Worm (Caenorhabditis elegans): Measurements from ENCODE around the gene T02B11.6.
"Not testable (repeated sequence)": the region's sequence is repeated elsewhere in the genome, so short reads cannot be mapped to it uniquely, and the experiment has no call there.

T02B11.6 gene

DNA sequence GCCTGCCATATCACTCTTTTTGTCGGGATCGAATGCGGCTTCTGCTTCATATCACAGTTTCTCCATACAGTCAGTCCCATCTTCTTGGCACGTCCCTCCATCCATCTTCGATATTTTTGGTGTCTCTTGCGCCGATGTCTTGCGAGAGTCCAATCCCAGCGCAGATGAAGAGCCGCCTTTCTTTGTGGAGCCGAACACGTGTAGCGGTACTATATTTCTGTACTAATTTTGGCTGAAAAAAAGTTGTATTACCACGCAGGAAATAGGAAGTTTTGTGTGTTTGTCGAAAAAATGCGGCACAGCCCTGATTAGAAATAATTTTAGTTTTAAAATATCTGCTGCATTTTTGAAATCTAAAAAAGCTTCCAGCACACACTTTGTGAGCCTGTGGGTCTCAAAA lies 46.0 kb downstream of the T02B11.6 start, which contains the start of gene K09C6.8:
Gene K09C6.8, minus strand, starts transcription at position 101 of the 400 bp plus-strand sequence.
- not testable (repeated sequence) for TF ChIP-seq dve-1 (tag; optimal IDR thresholded peaks at IDR 0.05; ENCODE audit: insufficient read depth); daf-8 (GFP tag; IDR thresholded peaks at IDR 0.05); F10B5.3 (tag; optimal IDR thresholded peaks at IDR 0.05)

DNA sequence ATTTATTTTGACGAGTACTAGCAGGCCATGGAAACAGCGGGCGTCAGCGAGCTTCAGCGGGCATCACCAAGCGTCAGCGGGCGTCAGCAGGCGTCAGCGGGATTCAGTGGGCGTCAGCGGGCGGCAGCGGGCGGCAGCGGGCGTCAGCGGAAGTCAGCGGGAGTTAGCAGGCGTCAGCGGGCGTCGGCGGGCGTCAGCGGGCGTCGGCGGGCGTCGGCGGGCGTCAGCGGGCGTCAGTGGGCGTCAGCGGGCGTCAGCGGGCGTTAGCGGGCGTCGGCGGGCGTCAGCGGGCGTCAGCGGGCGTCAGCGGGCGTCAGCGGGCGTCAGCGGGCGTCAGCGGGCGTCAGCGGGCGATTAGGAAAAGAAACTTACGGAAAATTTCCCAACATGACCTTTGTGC lies 46.5 kb downstream of the T02B11.6 start:
- TF ChIP-seq nhr-11 (tag; optimal IDR thresholded peaks at IDR 0.05) = no peak
- TF ChIP-seq egl-43 (GFP tag; IDR thresholded peaks at IDR 0.05) = peak; percentile 62; the same call in 1 of the 2 replicates
- peak; percentile 83; the same call in 1 of the 2 replicates for TF ChIP-seq pha-4 (GFP tag; IDR thresholded peaks at IDR 0.05)
- no peak for TF ChIP-seq pha-4 (tag; optimal IDR thresholded peaks at IDR 0.05)
- peak; percentile 99 for TF ChIP-seq set-16 (GFP tag; IDR thresholded peaks at IDR 0.05)

DNA sequence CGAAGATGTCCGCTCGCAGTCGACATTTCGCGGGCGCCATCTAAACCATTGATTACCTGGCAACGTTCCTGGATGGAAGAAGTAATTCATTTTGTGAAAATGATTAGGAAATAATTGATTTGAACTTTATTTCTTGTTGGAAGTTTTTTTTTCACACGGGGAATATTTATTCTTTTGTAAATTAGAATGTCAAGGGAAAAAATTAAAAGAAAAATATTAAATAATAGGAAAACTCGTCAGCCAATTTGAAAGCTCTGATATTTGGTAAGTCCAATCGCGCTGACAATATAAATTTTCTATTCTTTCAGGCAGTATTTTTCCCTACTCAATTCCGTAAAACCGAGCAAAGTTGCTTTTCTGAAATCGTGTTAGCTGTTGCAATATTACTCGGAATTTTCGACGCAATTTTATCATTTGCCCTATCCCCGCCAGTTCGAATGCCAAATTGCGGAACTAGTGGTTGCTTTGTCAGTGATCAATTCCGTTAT lies 50.1 kb downstream of the T02B11.6 start, which contains the start of the genes K09C6.7 and K09C6.10:
Gene K09C6.7, minus strand, starts transcription at position 101 of the 488 bp plus-strand sequence.
Gene K09C6.10, plus strand, starts transcription at position 438 of the 488 bp plus-strand sequence.
- TF ChIP-seq nhr-76 (tag; optimal IDR thresholded peaks at IDR 0.05); jun-1 (tag; optimal IDR thresholded peaks at IDR 0.05); dve-1 (tag; optimal IDR thresholded peaks at IDR 0.05; ENCODE audit: insufficient read depth): not testable (repeated sequence)
